Worm (Caenorhabditis elegans): ENCODE data around the gene sre-13.

ce11 chrII:14632823-14633222 is 3.8 kb downstream of the sre-13 start, which contains the start of gene C38C6.3:
- TF ChIP-seq lsy-27 (tag; optimal IDR thresholded peaks at IDR 0.05; ENCODE audit: borderline replicate concordance, insufficient read depth) (no peak), pha-4 (tag; optimal IDR thresholded peaks at IDR 0.05) (no peak), rcor-1 (GFP tag; IDR thresholded peaks at IDR 0.05) (no peak), F57C9.4 (tag; optimal IDR thresholded peaks at IDR 0.05) (no peak), sdz-38 (tag; optimal IDR thresholded peaks at IDR 0.05) (no peak), snpc-4 (GFP tag; optimal IDR thresholded peaks at IDR 0.05) (no peak), snpc-4 (tag; optimal IDR thresholded peaks at IDR 0.05) (no peak), fkh-3 (tag; optimal IDR thresholded peaks at IDR 0.05) (no peak), F52B5.7 (tag; optimal IDR thresholded peaks at IDR 0.05) (no peak), somi-1 (GFP tag; optimal IDR thresholded peaks at IDR 0.05) (no peak), xnd-1 (tag; optimal IDR thresholded peaks at IDR 0.05) (no peak), ets-4 (GFP tag; optimal IDR thresholded peaks at IDR 0.05) (no peak)

Data from whole organism, young adult.